Fruit fly (Drosophila melanogaster): ENCODE measurements around the gene CG17544.
A peak's percentile ranks its signal among the peaks of the same experiment; 100 is the strongest.

Gene CG17544

dm6 chr2L:19373809-19374208 is 24.5 kb downstream of the CG17544 start (continued):
- TF ChIP-seq CG17361 (GFP tag; IDR thresholded peaks at IDR 0.05) (peak; percentile 58; the same call in 2 of the 3 replicates), CG14050 (GFP tag; IDR thresholded peaks at IDR 0.05) (no peak), sim (GFP tag; IDR thresholded peaks at IDR 0.05) (no peak), CG9797 (GFP tag; optimal IDR thresholded peaks at IDR 0.05) (no peak), CG12104 (GFP tag; optimal IDR thresholded peaks at IDR 0.05) (no peak), NC2β (GFP tag; optimal IDR thresholded peaks at IDR 0.05) (no peak), Poxn (GFP tag; IDR thresholded peaks at IDR 0.05) (no peak), CG11723 (GFP tag; optimal IDR thresholded peaks at IDR 0.05) (no peak), lbe (GFP tag; optimal IDR thresholded peaks at IDR 0.05) (no peak), bsh (GFP tag; optimal IDR thresholded peaks at IDR 0.05) (peak in 1 of 2 experiments; percentile 66), CG6813 (GFP tag; optimal IDR thresholded peaks at IDR 0.05) (no peak), E2f1 (GFP tag; IDR thresholded peaks at IDR 0.05) (no peak), dati (GFP tag; IDR thresholded peaks at IDR 0.05) (no peak), luna (GFP tag; optimal IDR thresholded peaks at IDR 0.05) (no peak), sd (tag; optimal IDR thresholded peaks at IDR 0.05) (no peak), vnd (GFP tag; IDR thresholded peaks at IDR 0.05; ENCODE audit: partially characterized antibody) (no peak), dmrt11E (tag; optimal IDR thresholded peaks at IDR 0.05) (peak; percentile 56), her (GFP tag; optimal IDR thresholded peaks at IDR 0.05) (no peak), Neu2 (GFP tag; optimal IDR thresholded peaks at IDR 0.05; ENCODE audit: borderline replicate concordance) (no peak), CG13624 (GFP tag; optimal IDR thresholded peaks at IDR 0.05) (no peak), Hand (GFP tag; optimal IDR thresholded peaks at IDR 0.05) (no peak), Sox102F (GFP tag; optimal IDR thresholded peaks at IDR 0.05) (peak; percentile 27), hbn (GFP tag; IDR thresholded peaks at IDR 0.05; ENCODE audit: partially characterized antibody) (no peak), CG1603 (tag; optimal IDR thresholded peaks at IDR 0.05) (no peak), sens-2 (GFP tag; IDR thresholded peaks at IDR 0.05) (no peak), CG3847 (GFP tag; IDR thresholded peaks at IDR 0.05) (no peak)

DNA sequence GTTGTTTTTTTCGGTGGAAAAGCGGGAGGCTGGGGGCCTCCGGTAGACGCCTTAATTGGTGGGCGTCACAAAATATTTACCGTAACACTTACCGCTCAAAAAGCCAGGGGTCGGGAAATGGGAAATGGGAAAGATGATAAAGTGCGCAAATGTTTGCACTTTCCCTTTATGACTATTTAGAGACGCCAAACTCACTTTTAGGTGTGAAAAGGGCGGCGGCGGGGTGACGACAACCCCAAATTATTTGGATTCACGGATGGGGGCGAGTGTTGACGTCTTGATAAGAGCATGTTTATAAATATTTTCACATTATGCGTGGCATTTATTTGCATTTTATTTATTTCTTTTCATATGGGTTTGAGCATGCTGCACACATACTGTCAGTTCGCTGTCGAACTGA is 28.2 kb downstream of the CG17544 start, which contains the start of gene CG17349:
TSS of gene CG17349 (plus strand) at position 400 of the 400 bp plus-strand sequence.
- TF ChIP-seq Hey (tag; optimal IDR thresholded peaks at IDR 0.05) (no peak), ac (GFP tag; optimal IDR thresholded peaks at IDR 0.05) (no peak), CG4730 (GFP tag; IDR thresholded peaks at IDR 0.05) (no peak), CG2202 (tag; optimal IDR thresholded peaks at IDR 0.05) (peak; percentile 62), Deaf1 (tag; optimal IDR thresholded peaks at IDR 0.05) (no peak), CG6791 (GFP tag; IDR thresholded peaks at IDR 0.05; ENCODE audit: partially characterized antibody) (no peak), eyg (GFP tag; optimal IDR thresholded peaks at IDR 0.05) (no peak), CG16813 (GFP tag; IDR thresholded peaks at IDR 0.05; ENCODE audit: partially characterized antibody) (no peak), ro (GFP tag; IDR thresholded peaks at IDR 0.05) (no peak), Blimp-1 (GFP tag; optimal IDR thresholded peaks at IDR 0.05) (peak; percentile 66), CG9876 (GFP tag; optimal IDR thresholded peaks at IDR 0.05) (no peak), Dp (GFP tag; optimal IDR thresholded peaks at IDR 0.05) (no peak), Vsx1 (GFP tag; optimal IDR thresholded peaks at IDR 0.05) (peak; percentile 18), CG32772 (GFP tag; IDR thresholded peaks at IDR 0.05) (no peak), CG34376 (GFP tag; optimal IDR thresholded peaks at IDR 0.05) (no peak), D (optimal IDR thresholded peaks at IDR 0.05) (no peak), D (GFP tag; optimal IDR thresholded peaks at IDR 0.05) (peak; percentile 15), Gug (GFP tag; IDR thresholded peaks at IDR 0.05) (no peak), zf30C (GFP tag; optimal IDR thresholded peaks at IDR 0.05) (no peak), vfl (GFP tag; optimal IDR thresholded peaks at IDR 0.05) (no peak), Six4 (GFP tag; optimal IDR thresholded peaks at IDR 0.05) (no peak), CG14014 (GFP tag; IDR thresholded peaks at IDR 0.05) (no peak), insv (GFP tag; optimal IDR thresholded peaks at IDR 0.05) (no peak), CG10959 (GFP tag; IDR thresholded peaks at IDR 0.05) (peak; percentile 17; the same call in 1 of the 2 replicates), CG13624 (GFP tag; optimal IDR thresholded peaks at IDR 0.05) (no peak), CG18619 (GFP tag; optimal IDR thresholded peaks at IDR 0.05) (no peak), ara (GFP tag; IDR thresholded peaks at IDR 0.05) (no peak), Xrp1 (GFP tag; IDR thresholded peaks at IDR 0.05) (peak; percentile 55)
